Worm (Caenorhabditis elegans) whole organism, L3 larva: ENCODE measurements around the gene E02H1.5.
A peak's percentile ranks its signal among the peaks of the same experiment; 100 is the strongest.

Source experiments
- R02D3.7 ChIP-seq: fragments of 150-350 bp; optimal IDR thresholded peaks from 2 replicates; lab custom pipeline; 2014; ENCODE audit warnings: missing biosample characterization, missing genetic modification characterization
- ama-1 ChIP-seq: fragments of 150-350 bp; optimal IDR thresholded peaks from 2 replicates; lab custom pipeline; 2018
- ceh-28 ChIP-seq: fragments of 150-350 bp; optimal IDR thresholded peaks from 2 replicates; lab custom pipeline; 2014; ENCODE audit warnings: missing biosample characterization, missing genetic modification reagents, missing genetic modification characterization
- ceh-9 ChIP-seq: sonication (generic microtip); optimal IDR thresholded peaks from 2 replicates; lab custom pipeline; 2018; ENCODE audit warnings: missing biosample characterization, missing genetic modification characterization
- egl-27 ChIP-seq: sonication (generic microtip); optimal IDR thresholded peaks from 4 replicates; lab custom pipeline; 2017; ENCODE audit warnings: missing biosample characterization, missing genetic modification reagents, missing genetic modification characterization
- egl-5 ChIP-seq: fragments of 150-350 bp; optimal IDR thresholded peaks from 2 replicates; lab custom pipeline; 2017; ENCODE audit warnings: missing biosample characterization, missing genetic modification reagents, missing genetic modification characterization, inconsistent platforms
- elt-1 ChIP-seq: fragments of 150-350 bp; optimal IDR thresholded peaks from 2 replicates; lab custom pipeline; 2014; ENCODE audit warnings: missing biosample characterization, missing genetic modification characterization
- elt-2 ChIP-seq: sonication (generic microtip); optimal IDR thresholded peaks from 2 replicates; lab custom pipeline; 2016; ENCODE audit warnings: missing genetic modification reagents, mild to moderate bottlenecking, missing genetic modification characterization, missing compliant biosample characterization
- elt-3 ChIP-seq, 3 experiments: fragments of 150-350 bp in 1 of 3; sonication (generic microtip) in 2 of 3; optimal IDR thresholded peaks; 2 replicates in 2 of 3; 4 replicates in 1 of 3; lab custom pipeline; 2014 to 2017; ENCODE audit warnings: missing biosample characterization in 3 of 3, missing genetic modification characterization in 3 of 3
- fkh-10 ChIP-seq: sonication (generic microtip); optimal IDR thresholded peaks from 2 replicates; lab custom pipeline; 2017; ENCODE audit warnings: missing biosample characterization, missing genetic modification reagents, missing genetic modification characterization
- fkh-2 ChIP-seq: fragments of 150-350 bp; optimal IDR thresholded peaks from 2 replicates; lab custom pipeline; 2014; ENCODE audit warnings: missing biosample characterization, missing genetic modification reagents, missing genetic modification characterization
- fos-1 ChIP-seq: fragments of 150-350 bp; optimal IDR thresholded peaks from 2 replicates; lab custom pipeline; 2014; ENCODE audit warnings: missing biosample characterization, missing genetic modification characterization
- jun-1 ChIP-seq: fragments of 150-350 bp; optimal IDR thresholded peaks from 2 replicates; lab custom pipeline; 2014; ENCODE audit warnings: missing biosample characterization, missing genetic modification reagents, missing genetic modification characterization
- lin-15B ChIP-seq: fragments of 150-350 bp; optimal IDR thresholded peaks from 2 replicates; lab custom pipeline; 2014; ENCODE audit warnings: missing biosample characterization, missing genetic modification characterization
- lin-39 ChIP-seq: fragments of 150-350 bp; optimal IDR thresholded peaks from 2 replicates; lab custom pipeline; 2018; ENCODE audit warnings: missing biosample characterization, missing genetic modification reagents, missing genetic modification characterization
- mdl-1 ChIP-seq: fragments of 150-350 bp; optimal IDR thresholded peaks from 2 replicates; lab custom pipeline; 2014; ENCODE audit warnings: missing biosample characterization, missing genetic modification characterization
- nfya-1 ChIP-seq: sonication (generic microtip); optimal IDR thresholded peaks from 2 replicates; lab custom pipeline; 2017; ENCODE audit warnings: missing genetic modification characterization, mild to moderate bottlenecking, missing compliant biosample characterization, antibody characterized with exemption, moderate library complexity; ENCODE audit not compliant: insufficient read depth
- nhr-11 ChIP-seq: fragments of 150-350 bp; optimal IDR thresholded peaks from 2 replicates; lab custom pipeline; 2014; ENCODE audit warnings: missing biosample characterization, missing genetic modification characterization
- nhr-23 ChIP-seq: fragments of 150-350 bp; optimal IDR thresholded peaks from 2 replicates; lab custom pipeline; 2014; ENCODE audit warnings: missing biosample characterization, missing genetic modification reagents, missing genetic modification characterization
- nhr-25 ChIP-seq: sonication (generic microtip); optimal IDR thresholded peaks from 2 replicates; lab custom pipeline; 2017; ENCODE audit warnings: missing biosample characterization, missing genetic modification characterization
- nhr-28 ChIP-seq: fragments of 150-350 bp; optimal IDR thresholded peaks from 2 replicates; lab custom pipeline; 2014; ENCODE audit warnings: missing biosample characterization, missing genetic modification characterization
- nhr-43 ChIP-seq: sonication (generic microtip); optimal IDR thresholded peaks from 2 replicates; lab custom pipeline; 2016; ENCODE audit warnings: mild to moderate bottlenecking, missing genetic modification characterization, missing compliant biosample characterization; ENCODE audit not compliant: poor library complexity, severe bottlenecking
- nhr-67 ChIP-seq: fragments of 150-350 bp; optimal IDR thresholded peaks from 2 replicates; lab custom pipeline; 2014; ENCODE audit warnings: missing biosample characterization, missing genetic modification characterization
- nhr-76 ChIP-seq: fragments of 150-350 bp; sonication (generic microtip); optimal IDR thresholded peaks from 5 replicates; lab custom pipeline; 2014; ENCODE audit warnings: missing biosample characterization, missing genetic modification characterization
- pha-4 ChIP-seq: fragments of 150-350 bp; optimal IDR thresholded peaks from 2 replicates; lab custom pipeline; 2014; ENCODE audit warnings: missing biosample characterization, missing genetic modification reagents, missing genetic modification characterization
- sea-2 ChIP-seq: fragments of 150-350 bp; sonication (generic microtip); optimal IDR thresholded peaks from 4 replicates; lab custom pipeline; 2014; ENCODE audit warnings: missing biosample characterization, missing genetic modification reagents, missing genetic modification characterization
- skn-1 ChIP-seq: fragments of 150-350 bp; optimal IDR thresholded peaks from 2 replicates; lab custom pipeline; 2014; ENCODE audit warnings: missing biosample characterization, missing genetic modification characterization
- tbx-2 ChIP-seq: sonication (generic microtip); optimal IDR thresholded peaks from 2 replicates; lab custom pipeline; 2016; ENCODE audit warnings: mild to moderate bottlenecking, missing genetic modification characterization, missing compliant biosample characterization
- unc-62 ChIP-seq: fragments of 150-350 bp; sonication (generic microtip); optimal IDR thresholded peaks from 4 replicates; lab custom pipeline; 2014; ENCODE audit warnings: missing biosample characterization, missing genetic modification reagents, missing genetic modification characterization
- zag-1 ChIP-seq: fragments of 150-350 bp; optimal IDR thresholded peaks from 2 replicates; lab custom pipeline; 2014; ENCODE audit warnings: missing biosample characterization, missing genetic modification characterization
- ztf-11 ChIP-seq: fragments of 150-350 bp; optimal IDR thresholded peaks from 2 replicates; lab custom pipeline; 2014; ENCODE audit warnings: missing biosample characterization, missing genetic modification characterization
- ztf-4 ChIP-seq: fragments of 150-350 bp; optimal IDR thresholded peaks from 2 replicates; lab custom pipeline; 2014; ENCODE audit warnings: missing biosample characterization, missing genetic modification characterization

The E02H1.5 gene

ce11 chrII:9574406-9574805 is 20.6 kb upstream of the E02H1.5 start:
- no peak for TF ChIP-seq nfya-1 (tag; lab: Kevin White, UChicago)

DNA sequence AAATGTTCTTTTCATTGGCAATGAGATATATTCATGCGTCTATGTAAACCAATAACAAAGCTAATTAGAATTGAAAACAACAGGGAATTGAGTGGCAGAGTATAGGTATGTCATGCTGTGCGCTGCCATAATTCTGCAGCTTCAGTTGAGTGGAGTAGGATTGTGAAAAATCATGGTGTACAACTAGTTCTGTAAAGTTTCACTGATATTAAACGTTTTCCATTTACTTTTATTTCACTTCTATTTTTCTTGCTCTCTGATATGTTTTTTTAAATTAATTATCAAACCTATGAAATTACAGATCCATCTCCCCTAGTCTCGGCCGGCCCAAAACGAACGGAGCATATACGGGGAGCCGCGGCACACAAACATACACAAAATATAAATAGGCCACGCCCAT is 19.4 kb upstream of the E02H1.5 start, which contains the start of gene exc-7:
TSS of gene exc-7 (plus strand) at position 301 of the 400 bp plus-strand sequence.
- TF ChIP-seq lin-39 (tag; lab: Kevin White, UChicago) = no peak
- no peak for TF ChIP-seq ztf-4
- TF ChIP-seq fkh-2 = no peak
- TF ChIP-seq fos-1 = no peak
- no peak for TF ChIP-seq nhr-67 (tag; lab: Kevin White, UChicago)
- no peak for TF ChIP-seq jun-1 (tag; lab: Kevin White, UChicago)

ce11 chrII:9576707-9577106 is 18.3 kb upstream of the E02H1.5 start:
- TF ChIP-seq jun-1 (tag; lab: Kevin White, UChicago) (no peak), nhr-43 (tag; lab: Kevin White, UChicago) (no peak), egl-5 (no peak), lin-39 (tag; lab: Kevin White, UChicago) (peak; percentile 64)

- TF ChIP-seq pha-4 (tag; lab: Kevin White, UChicago) (peak; percentile 2), nhr-11 (tag; lab: Kevin White, UChicago) (no peak), tbx-2 (tag; lab: Kevin White, UChicago) (no peak), R02D3.7 (tag; lab: Kevin White, UChicago) (no peak), sea-2 (GFP tag; lab: Kevin White, UChicago) (no peak)
These were observed 17.4 kb upstream of the E02H1.5 start for ce11 chrII:9577630-9578029.

ce11 chrII:9583461-9583860 is 11.6 kb upstream of the E02H1.5 start, which contains the start of gene wee-1.1:
Gene wee-1.1 (minus strand): TSS chrII:9583561.
- no peak for TF ChIP-seq ztf-11 (tag; lab: Kevin White, UChicago)
- no peak for TF ChIP-seq ztf-4
- no peak for TF ChIP-seq nhr-43 (tag; lab: Kevin White, UChicago)

DNA sequence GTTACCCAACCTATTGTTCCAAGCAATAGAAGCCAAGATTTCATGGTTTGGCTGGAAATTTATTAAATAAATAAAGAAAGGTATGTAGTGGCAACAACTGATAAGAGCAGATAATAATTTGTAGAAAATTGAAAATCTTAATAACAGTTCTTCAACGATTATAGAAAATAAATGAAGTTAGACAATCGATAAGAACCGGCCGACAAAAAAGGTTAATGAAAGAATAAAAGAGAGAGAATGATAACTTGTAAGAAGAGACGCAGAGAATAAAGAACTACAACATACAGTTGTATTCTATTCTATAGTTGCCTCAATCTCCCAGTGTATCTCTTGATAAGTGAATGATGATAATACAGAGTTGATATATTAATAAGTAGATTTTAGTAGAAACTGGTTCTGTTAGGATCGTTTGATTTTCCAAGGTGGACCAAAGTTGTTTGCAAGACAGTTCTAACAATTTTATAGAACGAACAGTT is 8.3 kb upstream of the E02H1.5 start, which contains the start of gene ugt-58:
TSS of gene ugt-58 (minus strand) at position 51 of the 476 bp plus-strand sequence.
- TF ChIP-seq nhr-23 (tag; lab: Kevin White, UChicago) = peak; percentile 57
- no peak for TF ChIP-seq fkh-2
- TF ChIP-seq ama-1 (lab: Kevin White, UChicago) = no peak
- TF ChIP-seq lin-15B = no peak
- peak; percentile 31 for TF ChIP-seq nhr-11 (tag; lab: Kevin White, UChicago)
- TF ChIP-seq nhr-28 (tag; lab: Kevin White, UChicago) = no peak
- peak; percentile 64 for TF ChIP-seq ceh-28 (tag; lab: Kevin White, UChicago)
- TF ChIP-seq elt-3 (tag; optimal IDR thresholded peaks at IDR 0.05; lab: Kevin White, UChicago) = peak in 1 of 3 experiments; percentile 49
- no peak for TF ChIP-seq lin-39 (tag; lab: Kevin White, UChicago)
- no peak for TF ChIP-seq ztf-11 (tag; lab: Kevin White, UChicago)
- TF ChIP-seq elt-2 (tag; lab: Kevin White, UChicago) = peak; percentile 66
- peak; percentile 7 for TF ChIP-seq nhr-25 (tag; lab: Kevin White, UChicago)
- no peak for TF ChIP-seq ceh-9 (tag; lab: Kevin White, UChicago)

DNA sequence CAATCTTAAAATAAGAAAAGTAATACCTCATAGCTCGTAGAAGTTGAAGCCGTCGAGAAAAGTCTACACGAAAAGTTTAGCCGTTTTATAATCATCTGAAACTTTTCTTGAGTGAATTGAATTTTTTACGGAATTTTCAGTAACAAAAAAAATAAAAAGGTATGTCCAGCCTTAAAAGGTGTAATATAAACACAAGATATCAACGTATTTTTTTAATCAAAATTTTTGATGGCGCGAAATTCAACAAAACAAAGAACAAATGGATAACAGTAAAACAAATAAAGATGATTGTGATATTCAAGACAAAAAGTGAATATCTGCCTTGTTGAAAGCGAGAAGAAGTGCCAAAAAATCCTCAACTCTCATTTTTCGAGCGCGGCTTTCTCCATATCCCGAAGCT is 5.4 kb upstream of the E02H1.5 start, which contains the start of gene eral-1:
TSS of gene eral-1 (minus strand) at position 101 of the 400 bp plus-strand sequence.
- TF ChIP-seq skn-1 (no peak), nhr-76 (tag; lab: Kevin White, UChicago) (no peak), elt-2 (tag; lab: Kevin White, UChicago) (no peak), zag-1 (tag; lab: Kevin White, UChicago) (no peak), fkh-10 (GFP tag; lab: Kevin White, UChicago) (no peak), fos-1 (no peak), jun-1 (tag; lab: Kevin White, UChicago) (no peak), egl-27 (tag; lab: Kevin White, UChicago) (no peak), unc-62 (no peak), elt-3 (tag; optimal IDR thresholded peaks at IDR 0.05; lab: Kevin White, UChicago) (no peak), mdl-1 (tag; lab: Kevin White, UChicago) (no peak), elt-1 (tag; lab: Kevin White, UChicago) (no peak)
